Worm (Caenorhabditis elegans): ENCODE data around the gene srv-11.

DNA sequence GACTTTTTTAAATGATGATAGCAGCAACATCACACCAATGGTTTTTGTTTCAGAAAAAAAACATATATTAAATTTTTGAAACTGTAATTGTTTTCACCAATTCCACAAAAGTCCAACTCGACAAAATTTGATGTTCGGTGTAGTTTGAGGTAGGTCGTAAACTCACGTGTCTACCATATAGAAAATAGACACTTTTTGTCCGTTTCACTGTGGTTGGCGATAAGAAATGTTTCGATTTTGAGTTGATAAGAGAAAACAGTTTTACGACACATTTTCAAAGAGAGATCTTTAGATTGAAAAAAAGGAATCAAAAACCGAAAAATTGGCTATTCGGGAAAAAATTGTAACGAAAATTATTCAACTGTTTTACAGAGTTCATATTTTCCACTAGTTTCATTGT is 43.0 kb downstream of the srv-11 start:
- TF ChIP-seq egl-27 (tag; optimal IDR thresholded peaks at IDR 0.05) (no peak), ztf-11 (tag; optimal IDR thresholded peaks at IDR 0.05) (no peak), nhr-237 (tag; optimal IDR thresholded peaks at IDR 0.05) (no peak), unc-62 (GFP tag; optimal IDR thresholded peaks at IDR 0.05) (no peak), snpc-4 (tag; optimal IDR thresholded peaks at IDR 0.05) (no peak), mdl-1 (tag; optimal IDR thresholded peaks at IDR 0.05) (no peak), pha-4 (tag; optimal IDR thresholded peaks at IDR 0.05) (no peak), hmg-11 (tag; optimal IDR thresholded peaks at IDR 0.05) (no peak), elt-2 (tag; optimal IDR thresholded peaks at IDR 0.05) (peak; percentile 93), fkh-10 (GFP tag; optimal IDR thresholded peaks at IDR 0.05) (no peak), skn-1 (tag; optimal IDR thresholded peaks at IDR 0.05) (no peak)
